Fruit fly (Drosophila melanogaster) whole organism, pupa: ENCODE results near the gene CG15695.

ENCODE experiments used
- CG10348 ChIP-seq: fragments of 200-800 bp; sonication (Bioruptor generic); IDR thresholded peaks from 2 replicates; pipeline ENCODE4 v1.3.6; 2022; ENCODE audit warnings: missing biosample characterization, missing genetic modification characterization
- CG12605 ChIP-seq: fragments of 200-800 bp; sonication (Bioruptor generic); IDR thresholded peaks from 2 replicates; pipeline ENCODE4 v1.3.6; 2022; ENCODE audit warnings: missing biosample characterization, missing genetic modification characterization
- CG13204 ChIP-seq: fragments of 200-800 bp; sonication (Bioruptor generic); optimal IDR thresholded peaks from 2 replicates; lab custom pipeline; 2018; ENCODE audit warnings: missing biosample characterization, mild to moderate bottlenecking, missing genetic modification characterization, moderate library complexity
- CG32121 ChIP-seq: fragments of 200-800 bp; sonication (Bioruptor generic); IDR thresholded peaks from 2 replicates; pipeline ENCODE4 v1.3.6; 2022; ENCODE audit warnings: missing biosample characterization, missing genetic modification characterization
- CG34367 ChIP-seq: fragments of 200-800 bp; sonication (Bioruptor generic); optimal IDR thresholded peaks from 2 replicates; lab custom pipeline; 2018; ENCODE audit warnings: missing biosample characterization, mild to moderate bottlenecking, missing genetic modification characterization
- CG8159 ChIP-seq: fragments of 200-800 bp; sonication (Bioruptor generic); optimal IDR thresholded peaks from 3 replicates; lab custom pipeline; 2018; ENCODE audit warnings: missing biosample characterization, mild to moderate bottlenecking, missing genetic modification characterization, moderate library complexity
- Ets98B ChIP-seq: fragments of 200-800 bp; sonication (Bioruptor generic); IDR thresholded peaks from 2 replicates; pipeline ENCODE4 v1.3.6; 2022; ENCODE audit warnings: missing biosample characterization, missing genetic modification characterization
- Pif1A ChIP-seq: fragments of 200-800 bp; sonication (Bioruptor generic); optimal IDR thresholded peaks from 3 replicates; lab custom pipeline; 2016; ENCODE audit warnings: missing biosample characterization, missing genetic modification characterization
- gl ChIP-seq: fragments of 200-800 bp; sonication (Bioruptor generic); optimal IDR thresholded peaks from 2 replicates; lab custom pipeline; 2018; ENCODE audit warnings: missing biosample characterization, mild to moderate bottlenecking, missing genetic modification characterization

- TF ChIP-seq CG10348 (GFP tag; lab: Robert Waterston, UW) (no peak), CG34367 (no peak), CG8159 (no peak), CG12605 (GFP tag; lab: Robert Waterston, UW) (no peak), CG32121 (GFP tag; lab: Robert Waterston, UW) (no peak), CG13204 (GFP tag; lab: Kevin White, UChicago) (no peak), Pif1A (no peak), Ets98B (GFP tag; lab: Robert Waterston, UW) (no peak), gl (tag; lab: Kevin White, UChicago) (no peak)
These were observed 34.7 kb downstream of the CG15695 start for dm6 chr3R:20876680-20877079.
